Worm (Caenorhabditis elegans): ENCODE measurements around the gene Y43F8C.7.

- TF ChIP-seq ces-1 (GFP tag; optimal IDR thresholded peaks at IDR 0.05) (no peak), lin-39 (tag; optimal IDR thresholded peaks at IDR 0.05) (no peak), mxl-2 (GFP tag; conservative IDR thresholded peaks at IDR 0.05) (no peak), snpc-4 (tag; optimal IDR thresholded peaks at IDR 0.05) (no peak), pha-4 (GFP tag; IDR thresholded peaks at IDR 0.05) (no peak), pha-4 (tag; optimal IDR thresholded peaks at IDR 0.05) (no peak), saeg-2 (GFP tag; IDR thresholded peaks at IDR 0.05) (no peak), ztf-7 (tag; optimal IDR thresholded peaks at IDR 0.05) (no peak), Y48G9A.11 (GFP tag; IDR thresholded peaks at IDR 0.05) (no peak), zag-1 (tag; optimal IDR thresholded peaks at IDR 0.05) (no peak), T26A8.4 (GFP tag; IDR thresholded peaks at IDR 0.05) (no peak), set-16 (GFP tag; IDR thresholded peaks at IDR 0.05) (no peak), nhr-25 (tag; optimal IDR thresholded peaks at IDR 0.05; ENCODE audit: borderline replicate concordance, insufficient read depth) (no peak), zip-11 (GFP tag; IDR thresholded peaks at IDR 0.05) (no peak)
Measured at ce11 chrV:19632546-19632945, 11.3 kb downstream of the Y43F8C.7 start, which contains the start of gene Y43F8C.5.

Data from whole organism, L4 larva.